Fruit fly (Drosophila melanogaster): ENCODE measurements around the gene form3.

The form3 gene

dm6 chr3L:7077258-7077657 lies 17.4 kb upstream of the form3 start, which contains the start of gene CG8641:
Gene CG8641 (minus strand): TSS chr3L:7077462.
- no peak for TF ChIP-seq Myc (optimal IDR thresholded peaks at IDR 0.05)
- no peak for TF ChIP-seq sage (GFP tag; optimal IDR thresholded peaks at IDR 0.05)
- no peak for TF ChIP-seq HLH106 (tag; optimal IDR thresholded peaks at IDR 0.05)
- no peak for TF ChIP-seq psq (GFP tag; optimal IDR thresholded peaks at IDR 0.05)
- TF ChIP-seq Hr83 (GFP tag; optimal IDR thresholded peaks at IDR 0.05; ENCODE audit: poor library complexity, severe bottlenecking): no peak
- no peak for TF ChIP-seq sv (GFP tag; optimal IDR thresholded peaks at IDR 0.05)
- no peak for TF ChIP-seq fru (GFP tag; optimal IDR thresholded peaks at IDR 0.05)
- TF ChIP-seq h (GFP tag; optimal IDR thresholded peaks at IDR 0.05): no peak
- TF ChIP-seq Jra (GFP tag; optimal IDR thresholded peaks at IDR 0.05): no peak
- no peak for TF ChIP-seq dsf (GFP tag; optimal IDR thresholded peaks at IDR 0.05; ENCODE audit: borderline replicate concordance)
- no peak for TF ChIP-seq rgr (GFP tag; optimal IDR thresholded peaks at IDR 0.05)
- TF ChIP-seq br (GFP tag; optimal IDR thresholded peaks at IDR 0.05): no peak
- TF ChIP-seq N (GFP tag; optimal IDR thresholded peaks at IDR 0.05): no peak
- no peak for TF ChIP-seq usp (GFP tag; optimal IDR thresholded peaks at IDR 0.05)
- TF ChIP-seq Dif (GFP tag; optimal IDR thresholded peaks at IDR 0.05; ENCODE audit: partially characterized antibody): no peak
- TF ChIP-seq Abd-B (GFP tag; optimal IDR thresholded peaks at IDR 0.05): no peak
- TF ChIP-seq woc (GFP tag; optimal IDR thresholded peaks at IDR 0.05): no peak

dm6 chr3L:7082168-7082567 lies 12.4 kb upstream of the form3 start:
- TF ChIP-seq Dfd (GFP tag; optimal IDR thresholded peaks at IDR 0.05): no peak
- no peak for TF ChIP-seq dmrt93B (GFP tag; optimal IDR thresholded peaks at IDR 0.05)
- no peak for TF ChIP-seq sage (GFP tag; optimal IDR thresholded peaks at IDR 0.05)
- TF ChIP-seq fru (GFP tag; optimal IDR thresholded peaks at IDR 0.05): no peak

dm6 chr3L:7086093-7086492 lies 8.5 kb upstream of the form3 start:
- TF ChIP-seq Sp1 (GFP tag; optimal IDR thresholded peaks at IDR 0.05) (no peak), foxo (GFP tag; optimal IDR thresholded peaks at IDR 0.05) (no peak), CrebA (GFP tag; optimal IDR thresholded peaks at IDR 0.05; ENCODE audit: borderline replicate concordance) (no peak), Abd-B (GFP tag; optimal IDR thresholded peaks at IDR 0.05) (no peak), lola (GFP tag; optimal IDR thresholded peaks at IDR 0.05) (no peak), Hr78 (GFP tag; optimal IDR thresholded peaks at IDR 0.05) (no peak), br (GFP tag; optimal IDR thresholded peaks at IDR 0.05) (no peak), ey (GFP tag; optimal IDR thresholded peaks at IDR 0.05) (no peak), brk (GFP tag; optimal IDR thresholded peaks at IDR 0.05) (no peak), usp (GFP tag; optimal IDR thresholded peaks at IDR 0.05) (no peak), HLH106 (tag; optimal IDR thresholded peaks at IDR 0.05) (no peak), pan (optimal IDR thresholded peaks at IDR 0.05) (no peak), Myc (optimal IDR thresholded peaks at IDR 0.05) (no peak), tai (GFP tag; optimal IDR thresholded peaks at IDR 0.05) (no peak), woc (GFP tag; optimal IDR thresholded peaks at IDR 0.05) (no peak), CG32264 (GFP tag; optimal IDR thresholded peaks at IDR 0.05) (no peak)

dm6 chr3L:7086558-7087059 lies 8.0 kb upstream of the form3 start, which contains the start of gene Cpr65Ea:
Gene Cpr65Ea (minus strand): TSS chr3L:7086608.
- no peak for TF ChIP-seq GATAd (GFP tag; optimal IDR thresholded peaks at IDR 0.05)
- no peak for TF ChIP-seq sv (GFP tag; optimal IDR thresholded peaks at IDR 0.05)
- no peak for TF ChIP-seq Hr83 (GFP tag; optimal IDR thresholded peaks at IDR 0.05; ENCODE audit: poor library complexity, severe bottlenecking)
- no peak for TF ChIP-seq br (GFP tag; optimal IDR thresholded peaks at IDR 0.05)
- no peak for TF ChIP-seq dsf (GFP tag; optimal IDR thresholded peaks at IDR 0.05; ENCODE audit: borderline replicate concordance)
- TF ChIP-seq tai (GFP tag; optimal IDR thresholded peaks at IDR 0.05): no peak
- TF ChIP-seq Jra (GFP tag; optimal IDR thresholded peaks at IDR 0.05): no peak
- TF ChIP-seq N (GFP tag; optimal IDR thresholded peaks at IDR 0.05): no peak
- TF ChIP-seq ey (GFP tag; optimal IDR thresholded peaks at IDR 0.05): no peak

- TF ChIP-seq brk (GFP tag; optimal IDR thresholded peaks at IDR 0.05): no peak
- TF ChIP-seq Jra (GFP tag; optimal IDR thresholded peaks at IDR 0.05): no peak
- no peak for TF ChIP-seq lola (GFP tag; optimal IDR thresholded peaks at IDR 0.05)
- no peak for TF ChIP-seq Abd-B (GFP tag; optimal IDR thresholded peaks at IDR 0.05)
- no peak for TF ChIP-seq sv (GFP tag; optimal IDR thresholded peaks at IDR 0.05)
- no peak for TF ChIP-seq HLH106 (tag; optimal IDR thresholded peaks at IDR 0.05)
- TF ChIP-seq CrebA (GFP tag; optimal IDR thresholded peaks at IDR 0.05; ENCODE audit: borderline replicate concordance): no peak
- TF ChIP-seq N (GFP tag; optimal IDR thresholded peaks at IDR 0.05): no peak
- TF ChIP-seq GATAd (GFP tag; optimal IDR thresholded peaks at IDR 0.05): no peak
- TF ChIP-seq Vsx2 (GFP tag; optimal IDR thresholded peaks at IDR 0.05; ENCODE audit: partially characterized antibody): no peak
- no peak for TF ChIP-seq Hr78 (GFP tag; optimal IDR thresholded peaks at IDR 0.05)
Measured at dm6 chr3L:7087347-7087746, 7.3 kb upstream of the form3 start.

Data from whole organism, wandering third instar larva.